Fruit fly (Drosophila melanogaster) whole organism, embryonic: ENCODE measurements around the gene armi.

Experiments used
- Bdp1 ChIP-seq: fragments of 200-800 bp; sonication (Bioruptor generic); optimal IDR thresholded peaks from 3 replicates; lab custom pipeline; 2016; ENCODE audit warnings: missing biosample characterization, missing genetic modification characterization
- Blimp-1 ChIP-seq: fragments of 200-800 bp; sonication (Bioruptor generic); optimal IDR thresholded peaks from 3 replicates; lab custom pipeline; 2018; ENCODE audit warnings: missing biosample characterization, missing genetic modification characterization, mild to moderate bottlenecking, moderate library complexity, missing genetic modification reagents
- C15 ChIP-seq: fragments of 200-800 bp; sonication (Bioruptor generic); IDR thresholded peaks from 3 replicates; pipeline ENCODE4 v1.3.6; 2022; ENCODE audit warnings: missing biosample characterization, missing genetic modification characterization
- CG1024 ChIP-seq: fragments of 200-800 bp; sonication (Bioruptor generic); IDR thresholded peaks from 2 replicates; pipeline ENCODE4 v1.3.6; 2022; ENCODE audit warnings: missing biosample characterization, missing genetic modification characterization
- CG10267 ChIP-seq: fragments of 200-800 bp; sonication (Bioruptor generic); optimal IDR thresholded peaks from 2 replicates; lab custom pipeline; 2018; ENCODE audit warnings: missing biosample characterization, mild to moderate bottlenecking, missing genetic modification characterization, moderate library complexity
- CG12071 ChIP-seq: fragments of 200-800 bp; sonication (Bioruptor generic); optimal IDR thresholded peaks from 3 replicates; lab custom pipeline; 2018; ENCODE audit warnings: missing biosample characterization, mild to moderate bottlenecking, missing genetic modification characterization
- CG12155 ChIP-seq: fragments of 200-800 bp; sonication (Bioruptor generic); optimal IDR thresholded peaks from 3 replicates; lab custom pipeline; 2016; ENCODE audit warnings: missing biosample characterization, missing genetic modification characterization
- CG12391 ChIP-seq: fragments of 200-800 bp; sonication (Bioruptor generic); optimal IDR thresholded peaks from 3 replicates; lab custom pipeline; 2018; ENCODE audit warnings: missing biosample characterization, mild to moderate bottlenecking, missing genetic modification characterization, moderate library complexity
- CG13775 ChIP-seq: fragments of 200-800 bp; sonication (Bioruptor generic); optimal IDR thresholded peaks from 3 replicates; lab custom pipeline; 2017; ENCODE audit warnings: missing biosample characterization, mild to moderate bottlenecking, missing genetic modification characterization
- CG16815 ChIP-seq: fragments of 200-800 bp; sonication (Bioruptor generic); optimal IDR thresholded peaks from 3 replicates; lab custom pipeline; 2017; ENCODE audit warnings: missing biosample characterization, mild to moderate bottlenecking, missing genetic modification characterization
- CG17568 ChIP-seq: fragments of 200-800 bp; sonication (Bioruptor generic); optimal IDR thresholded peaks from 2 replicates; lab custom pipeline; 2018; ENCODE audit warnings: missing biosample characterization, mild to moderate bottlenecking, missing genetic modification characterization, moderate library complexity
- CG2678 ChIP-seq: fragments of 200-800 bp; sonication (Bioruptor generic); optimal IDR thresholded peaks from 3 replicates; lab custom pipeline; 2019; ENCODE audit warnings: missing biosample characterization, mild to moderate bottlenecking, missing genetic modification characterization, moderate library complexity
- CG30431 ChIP-seq: fragments of 200-800 bp; sonication (Bioruptor generic); optimal IDR thresholded peaks from 2 replicates; lab custom pipeline; 2017; ENCODE audit warnings: missing biosample characterization, missing genetic modification characterization
- CG31441 ChIP-seq: fragments of 200-800 bp; sonication (Bioruptor generic); IDR thresholded peaks from 2 replicates; pipeline ENCODE4 v1.3.6; 2022; ENCODE audit warnings: missing biosample characterization, missing genetic modification characterization
- CG3838 ChIP-seq: fragments of 200-800 bp; sonication (Bioruptor generic); optimal IDR thresholded peaks from 3 replicates; lab custom pipeline; 2016; ENCODE audit warnings: missing biosample characterization, missing genetic modification characterization
- CG4854 ChIP-seq: fragments of 200-800 bp; sonication (Bioruptor generic); optimal IDR thresholded peaks from 2 replicates; lab custom pipeline; 2016; ENCODE audit warnings: missing biosample characterization, missing genetic modification characterization, inconsistent platforms
- CG8388 ChIP-seq: fragments of 200-800 bp; sonication (Bioruptor generic); optimal IDR thresholded peaks from 2 replicates; lab custom pipeline; 2019; ENCODE audit warnings: missing biosample characterization, mild to moderate bottlenecking, missing genetic modification characterization, moderate library complexity
- CG8478 ChIP-seq: fragments of >200 bp; optimal IDR thresholded peaks from 2 replicates; lab custom pipeline; 2018
- CG9215 ChIP-seq: fragments of 200-800 bp; sonication (Bioruptor generic); IDR thresholded peaks from 2 replicates; pipeline ENCODE4 v1.3.6; 2022; ENCODE audit warnings: missing biosample characterization, missing genetic modification characterization
- CG9437 ChIP-seq: fragments of 200-800 bp; sonication (Bioruptor generic); optimal IDR thresholded peaks from 2 replicates; lab custom pipeline; 2018; ENCODE audit warnings: missing biosample characterization, mild to moderate bottlenecking, missing genetic modification characterization
- Dad ChIP-seq: fragments of 200-800 bp; sonication (Bioruptor generic); optimal IDR thresholded peaks from 3 replicates; lab custom pipeline; 2016; ENCODE audit warnings: missing biosample characterization, missing genetic modification characterization
- Deaf1 ChIP-seq: fragments of 200-800 bp; optimal IDR thresholded peaks from 3 replicates; lab custom pipeline; 2019; ENCODE audit warnings: missing biosample characterization, mild to moderate bottlenecking, missing genetic modification characterization, moderate library complexity
- Dip3 ChIP-seq: fragments of 200-800 bp; sonication (Bioruptor generic); optimal IDR thresholded peaks from 3 replicates; lab custom pipeline; 2016; ENCODE audit warnings: missing biosample characterization, missing genetic modification characterization
- Ets97D ChIP-seq: fragments of 200-800 bp; sonication (Bioruptor generic); optimal IDR thresholded peaks from 3 replicates; lab custom pipeline; 2016; ENCODE audit warnings: missing biosample characterization, missing genetic modification characterization
- HHEX ChIP-seq: fragments of 200-800 bp; sonication (Bioruptor generic); optimal IDR thresholded peaks from 3 replicates; lab custom pipeline; 2017; ENCODE audit warnings: missing biosample characterization, mild to moderate bottlenecking, missing genetic modification characterization, missing genetic modification reagents
- HLHmδ ChIP-seq: fragments of 200-800 bp; sonication (Bioruptor generic); optimal IDR thresholded peaks from 2 replicates; lab custom pipeline; 2018; ENCODE audit warnings: missing biosample characterization, mild to moderate bottlenecking, missing genetic modification characterization, moderate library complexity
- MESR4 ChIP-seq: fragments of 200-800 bp; sonication (Bioruptor generic); optimal IDR thresholded peaks from 2 replicates; lab custom pipeline; 2018; ENCODE audit warnings: missing biosample characterization, mild to moderate bottlenecking, missing genetic modification characterization, moderate library complexity
- NC2β ChIP-seq: fragments of 200-800 bp; sonication (Bioruptor generic); optimal IDR thresholded peaks from 2 replicates; lab custom pipeline; 2016; ENCODE audit warnings: missing biosample characterization, missing genetic modification characterization
- Oaz ChIP-seq: fragments of 200-800 bp; sonication (Bioruptor generic); IDR thresholded peaks from 2 replicates; pipeline ENCODE4 v1.3.6; 2022; ENCODE audit warnings: missing biosample characterization, missing genetic modification characterization
- Optix ChIP-seq: fragments of 200-800 bp; sonication (Bioruptor generic); IDR thresholded peaks from 3 replicates; pipeline ENCODE4 v1.3.6; 2022; ENCODE audit warnings: missing biosample characterization, missing genetic modification characterization
- Taf1 ChIP-seq: fragments of 200-800 bp; sonication (Bioruptor generic); IDR thresholded peaks from 2 replicates; pipeline ENCODE4 v1.3.6; 2022; ENCODE audit warnings: missing biosample characterization, missing genetic modification characterization
- Xbp1 ChIP-seq: fragments of 200-800 bp; sonication (Bioruptor generic); optimal IDR thresholded peaks from 3 replicates; lab custom pipeline; 2016; ENCODE audit warnings: missing biosample characterization, mild to moderate bottlenecking, missing genetic modification characterization
- chm ChIP-seq: fragments of 200-800 bp; sonication (Bioruptor generic); IDR thresholded peaks from 2 replicates; pipeline ENCODE4 v1.3.6; 2022; ENCODE audit warnings: missing biosample characterization, missing genetic modification characterization
- da ChIP-seq: fragments of 200-800 bp; sonication (Bioruptor generic); optimal IDR thresholded peaks from 2 replicates; lab custom pipeline; 2016; ENCODE audit warnings: missing biosample characterization, missing genetic modification characterization
- disco-r ChIP-seq: fragments of 200-800 bp; sonication (Bioruptor generic); optimal IDR thresholded peaks from 2 replicates; lab custom pipeline; 2016; ENCODE audit warnings: missing biosample characterization, missing genetic modification characterization
- dpn ChIP-seq, 2 experiments: fragments of 200-800 bp; sonication (Bioruptor generic); optimal IDR thresholded peaks; 3 replicates each; lab custom pipeline; 2016; ENCODE audit warnings: missing biosample characterization in 2 of 2, missing genetic modification characterization in 2 of 2
- fd96Cb ChIP-seq: fragments of 200-800 bp; sonication (Bioruptor generic); optimal IDR thresholded peaks from 2 replicates; lab custom pipeline; 2018; ENCODE audit warnings: missing biosample characterization, mild to moderate bottlenecking, missing genetic modification characterization, moderate library complexity
- gcm ChIP-seq: fragments of 200-800 bp; sonication (Bioruptor generic); optimal IDR thresholded peaks from 2 replicates; lab custom pipeline; 2019; ENCODE audit warnings: missing biosample characterization, mild to moderate bottlenecking, missing genetic modification characterization, moderate library complexity
- kah ChIP-seq: fragments of 200-800 bp; sonication (Bioruptor generic); optimal IDR thresholded peaks from 2 replicates; lab custom pipeline; 2018; ENCODE audit warnings: missing biosample characterization, mild to moderate bottlenecking, missing genetic modification characterization
- klu ChIP-seq: fragments of 200-800 bp; sonication (Bioruptor generic); IDR thresholded peaks from 2 replicates; pipeline ENCODE4 v1.3.6; 2022; ENCODE audit warnings: missing biosample characterization, missing genetic modification characterization
- lola ChIP-seq, 3 experiments: fragments of >200 bp in 2 of 3; fragments of 200-800 bp in 1 of 3; sonication (Bioruptor generic) in 1 of 3; optimal IDR thresholded peaks; 2 replicates each; lab custom pipeline; 2017 to 2019; ENCODE audit warnings: missing biosample characterization in 3 of 3, missing genetic modification characterization in 3 of 3, mild to moderate bottlenecking in 1 of 3, moderate library complexity in 1 of 3
- org-1 ChIP-seq: fragments of 200-800 bp; sonication (Bioruptor generic); optimal IDR thresholded peaks from 2 replicates; lab custom pipeline; 2017; ENCODE audit warnings: missing biosample characterization, missing genetic modification characterization
- psq ChIP-seq: fragments of 200-800 bp; sonication (Bioruptor generic); optimal IDR thresholded peaks from 2 replicates; lab custom pipeline; 2017; ENCODE audit warnings: missing biosample characterization, missing genetic modification characterization
- pzg ChIP-seq: fragments of 200-800 bp; sonication (Bioruptor generic); optimal IDR thresholded peaks from 3 replicates; lab custom pipeline; 2018; ENCODE audit warnings: missing biosample characterization, mild to moderate bottlenecking, missing genetic modification characterization, moderate library complexity
- seq ChIP-seq: fragments of 200-800 bp; sonication (Bioruptor generic); IDR thresholded peaks from 2 replicates; pipeline ENCODE4 v1.3.6; 2022; ENCODE audit warnings: missing biosample characterization, missing genetic modification characterization
- sug ChIP-seq: fragments of 200-800 bp; optimal IDR thresholded peaks from 2 replicates; lab custom pipeline; 2019; ENCODE audit warnings: missing biosample characterization, mild to moderate bottlenecking, missing genetic modification characterization, moderate library complexity
- tgo ChIP-seq: fragments of 200-800 bp; sonication (Bioruptor generic); IDR thresholded peaks from 3 replicates; pipeline ENCODE4 v1.3.6; 2022; ENCODE audit warnings: missing biosample characterization, missing genetic modification characterization
- toy ChIP-seq: fragments of 200-800 bp; sonication (Bioruptor generic); IDR thresholded peaks from 2 replicates; pipeline ENCODE4 v1.3.6; 2022; ENCODE audit warnings: missing biosample characterization, missing genetic modification characterization
- tx ChIP-seq: fragments of 200-800 bp; sonication (Bioruptor generic); optimal IDR thresholded peaks from 2 replicates; lab custom pipeline; 2016; ENCODE audit warnings: missing biosample characterization, missing genetic modification characterization
- z ChIP-seq: fragments of 200-800 bp; sonication (Bioruptor generic); IDR thresholded peaks from 3 replicates; pipeline ENCODE4 v1.3.6; 2022; ENCODE audit warnings: missing biosample characterization, missing genetic modification characterization

Gene armi

DNA sequence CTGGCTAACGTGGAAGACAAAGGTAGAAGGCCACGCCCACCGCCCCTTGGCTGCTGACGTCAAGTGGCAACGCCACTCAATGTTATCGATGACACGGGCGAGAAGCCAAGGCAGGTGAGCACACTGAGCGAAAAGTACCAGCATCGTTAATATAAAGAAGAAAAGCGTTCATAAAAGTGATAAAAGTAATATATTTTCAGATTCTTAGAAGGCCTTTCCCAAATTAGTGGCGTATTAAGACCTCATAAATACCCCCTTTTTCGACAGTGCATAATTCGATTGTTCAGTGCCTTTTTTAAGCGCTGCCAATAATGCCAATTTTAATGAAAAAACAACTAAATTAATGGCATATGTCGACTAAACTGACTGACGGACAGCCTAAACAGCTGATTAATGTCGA, 11.4 kb upstream of the armi start (continued):
- TF ChIP-seq kah (GFP tag; lab: Kevin White, UChicago) (no peak), MESR4 (GFP tag; lab: Kevin White, UChicago) (no peak), Taf1 (GFP tag; lab: Robert Waterston, UW) (no peak), CG16815 (GFP tag; lab: Kevin White, UChicago) (peak; percentile 27), org-1 (GFP tag; lab: Kevin White, UChicago) (peak; percentile 32), sug (tag; lab: Kevin White, UChicago) (no peak), Oaz (0 out of 2 replicates have a peak, but pooled peaks have one; percentile 31), chm (0 out of 2 replicates have a peak, but pooled peaks have one; percentile 19)

DNA sequence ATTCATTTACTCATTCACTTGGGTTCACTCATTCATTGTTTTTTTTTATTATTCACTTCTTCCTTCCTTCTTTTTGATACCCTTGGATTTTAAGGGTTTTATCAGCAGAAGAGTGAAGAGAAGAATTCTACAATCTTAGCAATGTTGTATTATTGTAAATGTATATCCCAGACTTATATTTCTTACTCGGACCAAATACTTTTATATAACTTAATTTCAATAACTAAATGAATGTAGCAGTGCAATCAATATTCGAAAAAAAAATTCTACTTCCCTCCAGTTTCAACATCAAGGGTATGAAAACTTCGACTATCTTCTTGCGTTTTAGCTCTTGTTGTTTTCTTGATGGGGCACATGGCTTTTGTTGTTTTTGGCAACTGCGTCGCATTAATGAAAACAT, 10.7 kb upstream of the armi start:
- TF ChIP-seq CG4854 (GFP tag; lab: Kevin White, UChicago) (no peak), CG1024 (GFP tag; lab: Robert Waterston, UW) (no peak), CG9215 (GFP tag; lab: Robert Waterston, UW) (no peak), C15 (no peak), da (no peak), seq (no peak), Xbp1 (GFP tag; lab: Kevin White, UChicago) (peak; percentile 39), CG30431 (no peak), Ets97D (no peak), CG12155 (GFP tag; lab: Kevin White, UChicago) (no peak), gcm (GFP tag; lab: Kevin White, UChicago) (peak; percentile 11), disco-r (GFP tag; lab: Kevin White, UChicago) (no peak), dpn (GFP tag; optimal IDR thresholded peaks at IDR 0.05; lab: Kevin White, UChicago) (peak; percentile 23 to 42), CG2678 (tag; lab: Kevin White, UChicago) (peak; percentile 56), CG31441 (0 out of 2 replicates have a peak, but pooled peaks have one; percentile 16), CG9437 (peak; percentile 25), CG17568 (peak; percentile 37), Deaf1 (peak; percentile 5), Dad (no peak), fd96Cb (tag; lab: Kevin White, UChicago) (no peak), NC2β (GFP tag; lab: Kevin White, UChicago) (no peak), Dip3 (no peak), CG13775 (GFP tag; lab: Kevin White, UChicago) (peak; percentile 22), pzg (GFP tag; lab: Kevin White, UChicago) (no peak), tgo (GFP tag; lab: Robert Waterston, UW) (no peak), Bdp1 (GFP tag; lab: Kevin White, UChicago) (peak; percentile 12), klu (GFP tag; lab: Robert Waterston, UW) (no peak), CG8388 (GFP tag; lab: Kevin White, UChicago) (peak; percentile 21), psq (GFP tag; lab: Kevin White, UChicago) (no peak), lola (GFP tag; optimal IDR thresholded peaks at IDR 0.05; lab: Kevin White, UChicago) (peak in 1 of 3 experiments; percentile 46), CG12391 (tag; lab: Kevin White, UChicago) (peak; percentile 53), CG10267 (tag; lab: Kevin White, UChicago) (peak; percentile 34), CG8478 (lab: Kevin White, UChicago) (no peak), tx (GFP tag; lab: Kevin White, UChicago) (no peak), CG3838 (GFP tag; lab: Kevin White, UChicago) (peak; percentile 17), CG12071 (GFP tag; lab: Kevin White, UChicago) (no peak), toy (GFP tag; lab: Robert Waterston, UW) (no peak), Blimp-1 (peak; percentile 5), z (0 out of 3 replicates have a peak, but pooled peaks have one; percentile 29), Optix (GFP tag; lab: Robert Waterston, UW) (no peak), HLHmδ (GFP tag; lab: Kevin White, UChicago) (no peak), chm (no peak), HHEX (GFP tag; lab: Kevin White, UChicago) (no peak)
